Fruit fly (Drosophila melanogaster) whole organism, embryonic: ENCODE data around the gene Osi7.

Source experiments
- ATbp ChIP-seq: fragments of 200-800 bp; sonication (Bioruptor generic); optimal IDR thresholded peaks from 2 replicates; lab custom pipeline; 2017; ENCODE audit warnings: missing biosample characterization, mild to moderate bottlenecking, missing genetic modification characterization, missing genetic modification reagents
- Antp ChIP-seq: fragments of 200-800 bp; sonication (Bioruptor generic); optimal IDR thresholded peaks from 3 replicates; lab custom pipeline; 2016; ENCODE audit warnings: missing biosample characterization, missing genetic modification characterization
- Asciz ChIP-seq: fragments of 200-800 bp; sonication (Bioruptor generic); optimal IDR thresholded peaks from 2 replicates; lab custom pipeline; 2017; ENCODE audit warnings: missing biosample characterization, mild to moderate bottlenecking, missing genetic modification characterization, missing genetic modification reagents
- CG10209 ChIP-seq: fragments of 200-800 bp; sonication (Bioruptor generic); optimal IDR thresholded peaks from 3 replicates; lab custom pipeline; 2017; ENCODE audit warnings: missing biosample characterization, mild to moderate bottlenecking, missing genetic modification characterization, missing genetic modification reagents
- CG10979 ChIP-seq: fragments of 200-800 bp; sonication (Bioruptor generic); optimal IDR thresholded peaks from 2 replicates; lab custom pipeline; 2018; ENCODE audit warnings: missing biosample characterization, mild to moderate bottlenecking, missing genetic modification characterization, moderate library complexity
- CG12391 ChIP-seq: fragments of 200-800 bp; sonication (Bioruptor generic); optimal IDR thresholded peaks from 3 replicates; lab custom pipeline; 2018; ENCODE audit warnings: missing biosample characterization, mild to moderate bottlenecking, missing genetic modification characterization, moderate library complexity
- CG14710 ChIP-seq: fragments of 200-800 bp; sonication (Bioruptor generic); optimal IDR thresholded peaks from 3 replicates; lab custom pipeline; 2019; ENCODE audit warnings: missing biosample characterization, mild to moderate bottlenecking, missing genetic modification characterization, moderate library complexity
- CG15696 ChIP-seq: fragments of 200-800 bp; sonication (Bioruptor generic); optimal IDR thresholded peaks from 2 replicates; lab custom pipeline; 2019; ENCODE audit warnings: missing biosample characterization, mild to moderate bottlenecking, missing genetic modification characterization, moderate library complexity
- CG17359 ChIP-seq: fragments of 200-800 bp; sonication (Bioruptor generic); optimal IDR thresholded peaks from 3 replicates; lab custom pipeline; 2018; ENCODE audit warnings: missing biosample characterization, mild to moderate bottlenecking, missing genetic modification characterization, moderate library complexity
- CG17361 ChIP-seq: fragments of 200-800 bp; sonication (Bioruptor generic); IDR thresholded peaks from 3 replicates; pipeline ENCODE4 v1.3.6; 2022; ENCODE audit warnings: missing biosample characterization, missing genetic modification characterization
- CG17385 ChIP-seq: fragments of 200-800 bp; sonication (Bioruptor generic); optimal IDR thresholded peaks from 3 replicates; lab custom pipeline; 2018; ENCODE audit warnings: missing biosample characterization, mild to moderate bottlenecking, missing genetic modification characterization
- CG17802 ChIP-seq: fragments of 200-800 bp; sonication (Bioruptor generic); optimal IDR thresholded peaks from 2 replicates; lab custom pipeline; 2018; ENCODE audit warnings: missing biosample characterization, mild to moderate bottlenecking, missing genetic modification characterization, moderate library complexity
- CG17829 ChIP-seq: fragments of 200-800 bp; optimal IDR thresholded peaks from 2 replicates; lab custom pipeline; 2019; ENCODE audit warnings: missing biosample characterization, mild to moderate bottlenecking, missing genetic modification characterization, moderate library complexity
- CG18262 ChIP-seq: fragments of 200-800 bp; optimal IDR thresholded peaks from 3 replicates; lab custom pipeline; 2019; ENCODE audit warnings: missing biosample characterization, mild to moderate bottlenecking, missing genetic modification characterization, moderate library complexity
- CG2678 ChIP-seq: fragments of 200-800 bp; sonication (Bioruptor generic); optimal IDR thresholded peaks from 3 replicates; lab custom pipeline; 2019; ENCODE audit warnings: missing biosample characterization, mild to moderate bottlenecking, missing genetic modification characterization, moderate library complexity
- CG3163 ChIP-seq: fragments of 200-800 bp; sonication (Bioruptor generic); optimal IDR thresholded peaks from 3 replicates; lab custom pipeline; 2016; ENCODE audit warnings: missing biosample characterization, missing genetic modification characterization
- CG3407 ChIP-seq: fragments of 200-800 bp; sonication (Bioruptor generic); optimal IDR thresholded peaks from 2 replicates; lab custom pipeline; 2018; ENCODE audit warnings: missing biosample characterization, mild to moderate bottlenecking, missing genetic modification characterization
- CG4424 ChIP-seq: fragments of 200-800 bp; sonication (Bioruptor generic); optimal IDR thresholded peaks from 3 replicates; lab custom pipeline; 2016; ENCODE audit warnings: missing biosample characterization, missing genetic modification characterization
- CG6854 ChIP-seq: fragments of 200-800 bp; sonication (Bioruptor generic); optimal IDR thresholded peaks from 3 replicates; lab custom pipeline; 2017; ENCODE audit warnings: missing biosample characterization, mild to moderate bottlenecking, missing genetic modification characterization
- CG7556 ChIP-seq: fragments of 200-800 bp; sonication (Bioruptor generic); optimal IDR thresholded peaks from 2 replicates; lab custom pipeline; 2017; ENCODE audit warnings: missing biosample characterization, mild to moderate bottlenecking, missing genetic modification characterization
- CG7839 ChIP-seq: fragments of 200-800 bp; sonication (Bioruptor generic); optimal IDR thresholded peaks from 3 replicates; lab custom pipeline; 2018; ENCODE audit warnings: missing biosample characterization, mild to moderate bottlenecking, missing genetic modification characterization, moderate library complexity
- CG8388 ChIP-seq: fragments of 200-800 bp; sonication (Bioruptor generic); optimal IDR thresholded peaks from 2 replicates; lab custom pipeline; 2019; ENCODE audit warnings: missing biosample characterization, mild to moderate bottlenecking, missing genetic modification characterization, moderate library complexity
- CG9437 ChIP-seq: fragments of 200-800 bp; sonication (Bioruptor generic); optimal IDR thresholded peaks from 2 replicates; lab custom pipeline; 2018; ENCODE audit warnings: missing biosample characterization, mild to moderate bottlenecking, missing genetic modification characterization
- CoRest ChIP-seq: fragments of 200-800 bp; sonication (Bioruptor generic); optimal IDR thresholded peaks from 3 replicates; lab custom pipeline; 2018; ENCODE audit warnings: missing biosample characterization, mild to moderate bottlenecking, missing genetic modification characterization, moderate library complexity
- D19A ChIP-seq: fragments of 200-800 bp; optimal IDR thresholded peaks from 3 replicates; lab custom pipeline; 2019; ENCODE audit warnings: missing biosample characterization, mild to moderate bottlenecking, missing genetic modification characterization, moderate library complexity
- Hr51 ChIP-seq, 2 experiments: fragments of 200-800 bp; sonication (Bioruptor generic); optimal IDR thresholded peaks; 2 replicates in 1 of 2; 3 replicates in 1 of 2; lab custom pipeline; 2016 to 2018; ENCODE audit warnings: missing biosample characterization in 2 of 2, missing genetic modification characterization in 2 of 2, mild to moderate bottlenecking in 1 of 2, moderate library complexity in 1 of 2
- Mad ChIP-seq: fragments of 200-800 bp; sonication (Bioruptor generic); optimal IDR thresholded peaks from 2 replicates; lab custom pipeline; 2016; ENCODE audit warnings: missing biosample characterization, missing genetic modification characterization
- Nf-YC ChIP-seq: fragments of 200-800 bp; optimal IDR thresholded peaks from 3 replicates; lab custom pipeline; 2019; ENCODE audit warnings: missing biosample characterization, mild to moderate bottlenecking, missing genetic modification characterization, moderate library complexity
- Oli ChIP-seq: fragments of 200-800 bp; sonication (Bioruptor generic); optimal IDR thresholded peaks from 2 replicates; lab custom pipeline; 2018; ENCODE audit warnings: missing biosample characterization, mild to moderate bottlenecking, missing genetic modification characterization, moderate library complexity
- PHDP ChIP-seq: fragments of 200-800 bp; sonication (Bioruptor generic); optimal IDR thresholded peaks from 3 replicates; lab custom pipeline; 2018; ENCODE audit warnings: missing biosample characterization, mild to moderate bottlenecking, missing genetic modification characterization, moderate library complexity
- Xrp1 ChIP-seq: fragments of 200-800 bp; sonication (Bioruptor generic); IDR thresholded peaks from 2 replicates; pipeline ENCODE4 v1.3.6; 2022; ENCODE audit warnings: missing biosample characterization, missing genetic modification characterization
- crc ChIP-seq: fragments of 200-800 bp; sonication (Bioruptor generic); optimal IDR thresholded peaks from 2 replicates; lab custom pipeline; 2016; ENCODE audit warnings: missing biosample characterization, missing genetic modification characterization
- ewg ChIP-seq: fragments of 200-800 bp; sonication (Bioruptor generic); optimal IDR thresholded peaks from 3 replicates; lab custom pipeline; 2017; ENCODE audit warnings: mild to moderate bottlenecking, missing biosample characterization, missing genetic modification reagents, missing genetic modification characterization
- fd96Cb ChIP-seq: fragments of 200-800 bp; sonication (Bioruptor generic); optimal IDR thresholded peaks from 2 replicates; lab custom pipeline; 2018; ENCODE audit warnings: missing biosample characterization, mild to moderate bottlenecking, missing genetic modification characterization, moderate library complexity
- gem ChIP-seq: fragments of 200-800 bp; sonication (Bioruptor generic); optimal IDR thresholded peaks from 2 replicates; lab custom pipeline; 2019; ENCODE audit warnings: missing biosample characterization, mild to moderate bottlenecking, missing genetic modification characterization, moderate library complexity
- grau ChIP-seq: fragments of 200-800 bp; optimal IDR thresholded peaks from 3 replicates; lab custom pipeline; 2019; ENCODE audit warnings: missing biosample characterization, mild to moderate bottlenecking, missing genetic modification characterization, moderate library complexity
- hbn ChIP-seq: fragments of 200-800 bp; sonication (Bioruptor generic); IDR thresholded peaks from 2 replicates; pipeline ENCODE4 v1.3.6; 2022; ENCODE audit warnings: missing biosample characterization, missing genetic modification characterization; ENCODE audit not compliant: partially characterized antibody
- ken ChIP-seq: fragments of 200-800 bp; sonication (Bioruptor generic); IDR thresholded peaks from 3 replicates; pipeline ENCODE4 v1.3.6; 2022; ENCODE audit warnings: missing biosample characterization, missing genetic modification characterization
- lola ChIP-seq, 3 experiments: fragments of >200 bp in 2 of 3; fragments of 200-800 bp in 1 of 3; sonication (Bioruptor generic) in 1 of 3; optimal IDR thresholded peaks; 2 replicates each; lab custom pipeline; 2017 to 2019; ENCODE audit warnings: missing biosample characterization in 3 of 3, missing genetic modification characterization in 3 of 3, mild to moderate bottlenecking in 1 of 3, moderate library complexity in 1 of 3
- nmo ChIP-seq: fragments of 200-800 bp; sonication (Bioruptor generic); optimal IDR thresholded peaks from 2 replicates; lab custom pipeline; 2018; ENCODE audit warnings: missing biosample characterization, mild to moderate bottlenecking, missing genetic modification characterization, moderate library complexity
- rib ChIP-seq: fragments of 200-800 bp; sonication (Bioruptor generic); IDR thresholded peaks from 2 replicates; pipeline ENCODE4 v1.3.6; 2022; ENCODE audit warnings: missing biosample characterization, missing genetic modification characterization
- row ChIP-seq: fragments of 200-800 bp; sonication (Bioruptor generic); IDR thresholded peaks from 3 replicates; pipeline ENCODE4 v1.3.6; 2022; ENCODE audit warnings: missing biosample characterization, missing genetic modification characterization
- sc ChIP-seq, 3 experiments: fragments of >200 bp in 2 of 3; fragments of 200-800 bp in 1 of 3; sonication (Bioruptor generic) in 1 of 3; optimal IDR thresholded peaks; 2 replicates in 2 of 3; 3 replicates in 1 of 3; lab custom pipeline; 2017; ENCODE audit warnings: mild to moderate bottlenecking in 1 of 3, missing biosample characterization in 1 of 3, missing genetic modification characterization in 1 of 3, missing genetic modification reagents in 1 of 3
- sens ChIP-seq: fragments of 200-800 bp; sonication (Bioruptor generic); peaks from one replicate; lab custom pipeline; 2016; ENCODE audit warnings: missing biosample characterization, missing genetic modification characterization
- shn ChIP-seq: fragments of 200-800 bp; sonication (Bioruptor generic); optimal IDR thresholded peaks from 3 replicates; lab custom pipeline; 2016; ENCODE audit warnings: missing biosample characterization, missing genetic modification characterization
- tin ChIP-seq: fragments of 200-800 bp; sonication (Bioruptor generic); optimal IDR thresholded peaks from 3 replicates; lab custom pipeline; 2016; ENCODE audit warnings: missing biosample characterization, missing genetic modification characterization
- trem ChIP-seq: fragments of 200-800 bp; optimal IDR thresholded peaks from 3 replicates; lab custom pipeline; 2019; ENCODE audit warnings: missing biosample characterization, mild to moderate bottlenecking, missing genetic modification characterization, moderate library complexity
- tx ChIP-seq: fragments of 200-800 bp; sonication (Bioruptor generic); optimal IDR thresholded peaks from 2 replicates; lab custom pipeline; 2016; ENCODE audit warnings: missing biosample characterization, missing genetic modification characterization
- unpg ChIP-seq: fragments of 200-800 bp; sonication (Bioruptor generic); optimal IDR thresholded peaks from 3 replicates; lab custom pipeline; 2018; ENCODE audit warnings: missing biosample characterization, mild to moderate bottlenecking, missing genetic modification characterization, moderate library complexity

The Osi7 gene

DNA sequence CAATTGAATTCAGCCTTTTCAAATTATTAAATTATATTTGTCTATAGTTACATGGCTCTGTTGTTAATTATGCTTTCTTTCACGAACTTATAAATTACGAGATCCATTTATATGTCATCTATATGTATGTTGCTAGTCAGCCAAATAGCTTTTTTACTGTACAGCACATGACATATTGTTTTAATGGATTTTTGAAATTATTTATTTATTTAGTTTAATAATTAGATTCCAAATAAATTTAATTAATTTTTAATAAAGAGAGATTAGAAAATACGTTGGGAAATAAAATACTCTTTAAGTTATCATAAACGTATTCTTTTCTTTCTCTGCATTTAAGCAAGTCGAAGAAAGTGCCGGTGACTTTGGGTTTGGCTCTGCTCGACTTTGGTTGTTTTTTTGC lies 7.5 kb upstream of the Osi7 start (continued):
- TF ChIP-seq nmo (peak; percentile 71), lola (GFP tag; optimal IDR thresholded peaks at IDR 0.05; lab: Kevin White, UChicago) (peak in 1 of 3 experiments; percentile 42), CG3163 (GFP tag; lab: Kevin White, UChicago) (no peak), hbn (no peak), gem (tag; lab: Kevin White, UChicago) (peak; percentile 70), CG6854 (GFP tag; lab: Kevin White, UChicago) (no peak), sc (optimal IDR thresholded peaks at IDR 0.05; lab: Kevin White, UChicago) (no peak), sc (GFP tag; optimal IDR thresholded peaks at IDR 0.05; lab: Kevin White, UChicago) (peak; percentile 27), D19A (tag; lab: Kevin White, UChicago) (peak; percentile 52), CG17385 (GFP tag; lab: Kevin White, UChicago) (peak; percentile 15), CG8388 (GFP tag; lab: Kevin White, UChicago) (peak; percentile 56), CG18262 (tag; lab: Kevin White, UChicago) (peak; percentile 81), CG17359 (peak; percentile 51), CG2678 (tag; lab: Kevin White, UChicago) (peak; percentile 66), CG7556 (GFP tag; lab: Kevin White, UChicago) (peak; percentile 47), CG10979 (peak; percentile 68), CG4424 (GFP tag; lab: Kevin White, UChicago) (peak; percentile 24), unpg (GFP tag; lab: Kevin White, UChicago) (peak; percentile 24), CG12391 (tag; lab: Kevin White, UChicago) (peak; percentile 45), CoRest (tag; lab: Kevin White, UChicago) (peak; percentile 44), CG15696 (tag; lab: Kevin White, UChicago) (no peak), tx (GFP tag; lab: Kevin White, UChicago) (no peak), Antp (GFP tag; lab: Kevin White, UChicago) (no peak), trem (tag; lab: Kevin White, UChicago) (peak; percentile 16), shn (GFP tag; lab: Kevin White, UChicago) (no peak), CG17802 (tag; lab: Kevin White, UChicago) (no peak), grau (tag; lab: Kevin White, UChicago) (peak; percentile 35), Asciz (GFP tag; lab: Kevin White, UChicago) (peak; percentile 25), PHDP (peak; percentile 31), rib (GFP tag; lab: Robert Waterston, UW) (no peak), Xrp1 (GFP tag; lab: Robert Waterston, UW) (0 out of 2 replicates have a peak, but pooled peaks have one; percentile 7), Mad (no peak), CG9437 (peak; percentile 42), tin (GFP tag; lab: Kevin White, UChicago) (no peak), row (GFP tag; lab: Robert Waterston, UW) (0 out of 3 replicates have a peak, but pooled peaks have one; percentile 20), Hr51 (GFP tag; optimal IDR thresholded peaks at IDR 0.05; lab: Kevin White, UChicago) (peak in 1 of 2 experiments; percentile 48), CG10209 (peak; percentile 14), CG17361 (peak; percentile 82), ATbp (peak; percentile 69), ewg (GFP tag; lab: Kevin White, UChicago) (peak; percentile 29), Nf-YC (tag; lab: Kevin White, UChicago) (no peak), CG3407 (GFP tag; lab: Kevin White, UChicago) (peak; percentile 32), Oli (tag; lab: Kevin White, UChicago) (peak; percentile 34), CG14710 (tag; lab: Kevin White, UChicago) (peak; percentile 46), ken (GFP tag; lab: Robert Waterston, UW) (0 out of 3 replicates have a peak, but pooled peaks have one; percentile 23), CG17829 (tag; lab: Kevin White, UChicago) (peak; percentile 36), CG7839 (tag; lab: Kevin White, UChicago) (peak; percentile 47), crc (GFP tag; lab: Kevin White, UChicago) (no peak), sens (GFP tag; lab: Kevin White, UChicago) (peak; percentile 63), fd96Cb (peak; percentile 49)
